Worm (Caenorhabditis elegans): ENCODE measurements around the gene sptl-1.

Gene sptl-1

DNA sequence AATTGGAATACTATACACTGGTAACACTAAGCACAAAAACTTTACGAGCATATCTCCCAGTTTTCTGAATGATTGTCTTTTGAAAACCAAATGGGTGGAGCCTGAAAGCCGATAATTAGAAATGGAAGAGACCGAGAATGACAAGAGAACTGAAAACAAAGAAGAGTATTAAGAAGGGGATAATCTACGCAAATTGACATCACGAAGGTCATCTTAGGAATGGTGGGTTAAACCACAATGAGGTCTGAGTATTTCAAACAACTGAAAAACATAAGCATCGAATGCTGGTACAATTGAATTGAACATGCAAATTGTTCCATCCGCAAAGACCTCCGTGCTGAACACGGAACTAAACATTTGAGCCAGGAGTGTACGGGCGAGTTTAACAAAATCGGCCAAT, 12.0 kb upstream of the sptl-1 start, which contains the start of gene spp-24:
spp-24 (minus strand) TSS at position 101 of the 400 bp plus-strand sequence.
- no peak for TF ChIP-seq unc-62 (GFP tag; optimal IDR thresholded peaks at IDR 0.05)

DNA sequence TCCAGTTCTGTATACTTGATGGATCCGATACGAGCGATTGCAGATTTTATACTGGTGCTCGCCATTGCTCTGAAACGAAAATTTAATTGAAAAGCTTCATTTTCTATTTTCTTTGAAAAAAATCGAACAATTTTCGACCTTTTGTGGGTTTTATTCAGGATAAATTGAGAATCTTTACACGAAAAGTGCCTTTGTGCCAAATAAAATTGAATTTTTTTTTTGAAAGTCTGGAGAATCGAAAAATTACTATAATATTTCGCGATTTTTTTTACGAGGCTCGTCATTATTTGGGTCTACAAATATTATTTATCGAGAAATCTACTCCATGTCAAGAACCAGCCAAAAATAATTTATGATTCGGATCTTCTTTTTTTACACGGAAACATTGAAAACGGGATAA, 9.5 kb upstream of the sptl-1 start, which contains the start of gene F23F1.10:
F23F1.10 (minus strand) TSS at position 69 of the 400 bp plus-strand sequence.
- TF ChIP-seq unc-62 (GFP tag; optimal IDR thresholded peaks at IDR 0.05): no peak

DNA sequence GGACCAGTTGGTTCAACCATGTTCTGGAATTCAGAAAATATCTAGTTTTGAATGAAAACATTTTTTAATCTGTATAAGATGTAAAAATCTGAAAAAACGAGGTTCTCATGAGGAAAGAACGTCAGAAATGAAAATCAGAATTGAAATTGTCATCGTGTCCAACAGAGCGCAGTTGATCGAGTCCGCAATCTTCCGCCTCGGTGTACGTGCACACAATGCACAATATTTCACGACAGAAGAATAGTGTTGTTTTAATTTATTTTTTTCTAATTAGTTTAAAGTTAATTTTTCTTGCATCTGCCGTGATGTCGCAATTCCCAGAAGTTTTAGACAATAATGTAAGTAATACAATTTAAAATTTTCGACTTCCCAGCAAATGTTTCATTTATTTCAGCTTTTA, 7.8 kb upstream of the sptl-1 start, which contains the start of gene nfyc-1:
nfyc-1 (plus strand) TSS at position 268 of the 400 bp plus-strand sequence.
- no peak for TF ChIP-seq unc-62 (GFP tag; optimal IDR thresholded peaks at IDR 0.05)

DNA sequence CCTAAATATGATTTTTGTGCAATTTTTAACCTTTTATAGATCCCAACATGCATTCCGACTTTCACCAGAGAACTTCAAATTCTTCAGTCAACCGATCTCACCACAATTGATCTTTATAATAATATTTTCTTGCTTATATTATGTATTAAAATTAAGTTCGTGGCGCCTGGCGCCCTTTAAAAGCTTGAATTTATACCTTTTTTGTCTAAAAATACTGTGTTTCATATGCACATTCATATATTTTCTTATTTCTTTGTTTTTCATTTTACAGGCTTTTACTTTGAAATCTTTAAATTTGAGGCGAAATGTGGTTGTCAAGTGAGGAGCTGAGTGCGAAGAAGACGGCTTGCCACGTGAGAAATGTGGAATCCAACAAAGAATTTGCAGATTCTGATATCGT, 6.7 kb upstream of the sptl-1 start, which contains the start of gene rpoa-49:
rpoa-49 (plus strand) TSS at position 301 of the 400 bp plus-strand sequence.
- TF ChIP-seq unc-62 (GFP tag; optimal IDR thresholded peaks at IDR 0.05): no peak

DNA sequence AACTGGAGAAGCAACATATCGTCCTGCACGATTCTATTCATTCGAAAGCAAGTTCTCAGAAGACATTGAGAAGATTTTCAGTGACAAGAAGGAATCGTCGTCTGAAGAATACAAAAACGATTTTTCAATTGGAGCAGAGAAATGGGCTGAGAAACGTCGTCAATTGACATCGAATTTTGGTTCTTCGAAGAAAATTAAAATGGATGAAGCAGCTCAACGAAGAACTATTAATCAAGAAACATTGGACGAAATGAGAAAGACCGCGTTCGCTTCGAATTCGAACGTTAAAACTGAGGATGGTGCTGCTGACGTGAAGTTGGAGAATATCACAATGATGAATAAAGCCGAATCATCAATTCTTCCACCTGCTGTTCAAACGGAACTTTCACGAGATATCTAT, 5.3 kb upstream of the sptl-1 start, which contains the start of gene rpt-4:
rpt-4 (minus strand) TSS at position 101 of the 400 bp plus-strand sequence.
- no peak for TF ChIP-seq unc-62 (GFP tag; optimal IDR thresholded peaks at IDR 0.05)

DNA sequence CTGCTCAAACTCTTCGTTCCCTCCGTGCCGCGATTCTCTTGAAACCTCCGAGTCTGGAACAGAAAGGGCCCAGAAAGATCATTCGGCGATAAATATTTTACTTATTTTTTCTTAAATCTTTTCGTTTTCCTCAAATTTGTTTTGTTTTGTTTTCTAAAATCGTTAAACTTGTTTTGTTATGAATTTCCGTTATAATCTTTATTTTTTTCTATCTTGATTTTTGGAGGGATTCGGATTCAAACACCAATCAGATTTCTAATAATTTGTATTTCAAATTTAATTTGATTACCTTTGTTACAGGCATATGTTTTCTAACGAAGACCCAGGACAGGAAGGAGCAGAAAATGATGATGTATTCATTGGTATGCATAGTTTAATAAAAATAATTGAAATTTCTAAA, 4.2 kb upstream of the sptl-1 start, which contains the start of gene C23H3.5:
C23H3.5 (plus strand) TSS at position 301 of the 400 bp plus-strand sequence.
- TF ChIP-seq unc-62 (GFP tag; optimal IDR thresholded peaks at IDR 0.05): no peak

DNA sequence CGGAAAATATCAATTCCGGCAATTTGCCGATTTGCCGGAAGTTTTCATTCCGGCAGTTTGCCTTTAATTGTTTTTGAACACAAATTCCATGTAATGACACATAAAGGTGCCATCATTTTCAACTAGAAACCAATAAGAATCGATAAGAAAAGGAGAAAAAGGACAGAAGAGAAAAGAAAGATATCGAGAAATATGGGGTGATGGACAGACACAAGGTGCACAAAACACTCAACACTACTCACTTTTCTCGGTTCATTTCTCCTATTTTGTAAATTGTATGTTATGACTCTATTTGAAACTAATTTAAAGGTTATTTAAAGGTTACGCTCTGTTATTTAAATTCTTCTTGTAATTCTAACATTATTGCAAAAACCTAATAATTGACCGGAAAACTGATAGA, 590 bp upstream of the sptl-1 start:
- no peak for TF ChIP-seq unc-62 (GFP tag; optimal IDR thresholded peaks at IDR 0.05)

DNA sequence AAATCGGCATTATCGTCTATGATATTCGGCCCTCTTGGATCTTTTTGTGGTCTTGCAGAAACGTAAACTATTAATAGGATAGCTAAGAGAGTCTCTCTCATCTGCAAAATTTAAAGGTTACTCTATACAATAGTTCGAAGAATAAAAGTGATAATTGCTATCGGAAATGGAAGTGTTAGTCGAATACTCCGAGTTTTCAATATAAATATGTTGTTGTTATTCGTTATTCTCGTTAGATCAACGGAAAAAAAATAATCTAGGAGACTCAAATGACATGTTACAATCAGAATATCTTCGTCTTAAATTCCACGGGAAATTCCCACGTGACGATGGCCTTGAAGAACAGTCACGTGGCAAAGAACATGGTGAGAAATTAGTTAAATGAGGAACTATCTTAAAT, 3.8 kb downstream of the sptl-1 start, which contains the start of gene tre-5:
tre-5 (minus strand) TSS at position 101 of the 400 bp plus-strand sequence.
- no peak for TF ChIP-seq unc-62 (GFP tag; optimal IDR thresholded peaks at IDR 0.05)

DNA sequence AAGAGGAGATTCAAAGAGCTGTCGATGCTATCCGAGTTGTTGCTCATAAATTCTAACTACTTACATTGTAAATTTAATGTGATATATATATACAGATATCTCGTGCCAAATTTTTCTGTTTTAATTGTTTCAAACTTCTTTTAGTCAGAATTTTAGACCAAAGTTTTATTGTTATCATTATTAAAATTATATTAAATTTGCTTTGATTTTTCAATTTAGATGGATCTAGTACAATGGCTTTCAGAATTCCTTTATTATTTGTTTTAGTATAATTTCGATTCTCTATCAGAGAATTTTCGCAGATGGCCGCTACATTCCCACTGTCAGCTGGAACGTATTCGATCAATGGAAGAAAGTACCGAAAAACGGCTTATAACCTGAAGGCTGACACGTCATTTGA, 5.9 kb downstream of the sptl-1 start, which contains the start of gene ascc-1:
ascc-1 (plus strand) TSS at position 301 of the 400 bp plus-strand sequence.
- TF ChIP-seq unc-62 (GFP tag; optimal IDR thresholded peaks at IDR 0.05): no peak

DNA sequence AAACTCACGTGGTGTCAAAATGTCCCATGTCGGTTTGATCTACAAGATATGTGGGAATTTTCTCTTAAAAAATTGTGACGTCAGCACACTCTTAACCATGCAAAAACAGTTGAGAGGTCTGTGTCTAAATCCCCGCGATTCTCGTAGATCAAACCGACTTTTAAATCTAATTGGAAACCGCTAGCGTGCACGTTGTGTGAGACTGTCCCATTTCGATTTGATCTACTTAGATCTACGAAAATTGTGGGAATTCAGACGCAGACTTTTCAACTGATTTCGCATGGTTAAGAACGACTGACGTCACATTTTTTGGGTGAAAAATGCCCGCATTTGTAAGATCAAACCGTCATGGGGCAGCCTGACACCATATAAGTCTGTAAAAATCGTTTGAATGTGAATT, 6.4 kb downstream of the sptl-1 start:
- TF ChIP-seq unc-62 (GFP tag; optimal IDR thresholded peaks at IDR 0.05): no peak

DNA sequence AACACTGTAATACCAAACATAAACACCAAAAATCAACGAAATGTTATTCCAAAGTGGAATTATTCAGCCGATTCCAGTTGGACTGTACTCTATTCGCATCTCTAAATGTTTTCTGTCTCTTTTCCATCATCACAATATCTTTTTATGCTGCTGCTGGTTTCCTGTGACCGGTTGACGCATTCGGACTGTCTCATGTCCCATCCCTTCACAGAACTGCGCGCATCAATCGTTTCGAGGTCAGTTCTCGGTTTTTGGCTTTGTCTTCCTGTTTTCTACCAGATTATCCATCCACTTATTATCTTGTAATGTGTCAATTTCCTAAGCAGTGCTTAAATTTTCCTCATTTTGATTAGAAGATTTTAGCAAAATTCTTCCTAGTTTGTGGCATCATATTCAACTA, 8.6 kb downstream of the sptl-1 start:
- no peak for TF ChIP-seq unc-62 (GFP tag; optimal IDR thresholded peaks at IDR 0.05)

DNA sequence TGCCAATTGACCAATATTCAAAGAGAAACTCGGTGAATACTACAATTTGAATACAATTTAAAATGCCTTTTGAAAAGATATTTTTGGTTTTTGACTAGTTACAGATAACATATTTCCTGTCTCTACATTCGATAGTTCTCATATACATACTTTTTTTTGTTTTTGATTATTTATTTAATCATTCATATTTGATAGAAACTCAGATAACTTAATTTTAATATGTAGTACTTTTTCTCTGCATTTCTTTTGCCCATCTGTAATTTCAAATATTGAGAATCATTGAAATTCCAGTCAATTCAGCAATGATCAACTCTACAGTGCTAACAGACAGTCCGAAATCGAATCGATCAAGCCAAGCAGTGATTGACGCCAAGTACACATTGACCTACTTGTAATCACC, 9.6 kb downstream of the sptl-1 start, which contains the start of gene C23H3.2:
C23H3.2 (plus strand) TSS at position 301 of the 400 bp plus-strand sequence.
- no peak for TF ChIP-seq unc-62 (GFP tag; optimal IDR thresholded peaks at IDR 0.05)

DNA sequence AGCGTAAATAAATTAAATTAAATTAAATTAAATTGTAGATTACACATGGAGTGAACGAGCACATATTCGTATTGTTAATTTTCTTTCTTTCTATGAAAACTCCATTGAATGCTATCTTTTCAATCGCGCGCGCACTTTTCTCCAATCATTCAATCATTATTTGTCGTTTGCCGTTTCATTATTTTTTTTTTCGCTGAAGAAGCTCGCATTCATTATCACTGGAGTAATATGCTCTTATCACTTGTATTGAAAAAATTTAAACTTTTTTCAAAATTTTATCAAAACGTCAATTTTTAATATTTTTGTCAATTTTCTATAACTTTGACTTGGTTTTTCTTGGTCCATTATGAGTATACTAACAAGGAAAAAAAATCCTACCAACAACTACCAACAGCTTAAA, 14.0 kb downstream of the sptl-1 start:
- TF ChIP-seq unc-62 (GFP tag; optimal IDR thresholded peaks at IDR 0.05): no peak

DNA sequence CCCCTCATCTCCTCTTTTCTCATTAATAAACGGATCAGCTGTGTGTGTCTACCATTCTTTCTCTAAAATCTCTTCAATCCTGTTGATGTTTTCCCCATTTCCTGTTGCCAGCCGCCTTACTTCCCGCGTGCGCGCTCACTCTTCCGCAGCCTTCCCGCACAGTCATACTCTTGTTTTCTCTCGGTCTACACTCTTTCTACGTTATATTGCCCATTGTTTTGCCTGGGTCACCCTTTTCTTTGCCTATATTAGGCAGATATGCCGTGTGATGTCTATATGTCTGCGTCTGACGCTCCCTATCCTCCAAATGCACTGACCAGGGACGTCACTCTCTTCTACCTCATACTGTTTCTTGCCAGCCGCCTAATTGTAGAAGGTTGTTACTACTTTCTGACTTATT, 14.9 kb downstream of the sptl-1 start:
- TF ChIP-seq unc-62 (GFP tag; optimal IDR thresholded peaks at IDR 0.05): no peak

DNA sequence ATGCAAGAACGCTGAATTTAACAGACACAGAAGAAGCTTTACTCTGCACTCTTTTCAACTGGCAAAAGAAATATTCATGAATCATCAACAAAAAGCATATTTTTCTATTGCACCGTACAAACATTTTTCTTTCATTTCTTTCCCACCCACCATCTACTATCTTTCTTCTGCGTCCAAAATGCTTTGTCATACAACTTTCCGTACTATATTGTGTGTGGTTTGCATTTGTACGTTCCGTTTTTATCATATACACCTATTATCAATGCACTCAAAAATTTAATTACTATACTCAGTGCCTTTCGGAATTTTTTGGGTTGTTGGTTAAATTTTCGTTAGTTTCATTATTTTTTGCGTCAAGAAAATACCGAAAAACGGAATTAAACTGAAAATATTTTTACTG, 16.2 kb downstream of the sptl-1 start:
- no peak for TF ChIP-seq unc-62 (GFP tag; optimal IDR thresholded peaks at IDR 0.05)

DNA sequence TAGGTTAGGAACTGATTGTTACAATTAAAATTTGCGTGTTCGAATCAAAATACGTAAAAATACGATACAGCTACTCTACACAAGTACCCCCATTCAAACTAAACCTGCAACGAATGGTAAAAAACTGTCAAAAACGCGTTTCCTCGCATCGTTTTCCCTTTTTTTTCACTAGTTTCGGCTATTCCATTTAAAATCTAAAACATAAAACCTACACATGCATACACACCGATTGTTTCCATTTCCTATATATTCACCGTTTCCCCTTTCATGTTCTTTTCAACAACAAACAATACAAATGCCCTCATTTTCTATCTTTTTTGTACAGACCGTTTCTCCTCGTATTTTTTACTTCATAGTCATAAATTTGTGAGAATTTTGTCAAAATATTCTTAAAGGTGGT, 17.3 kb downstream of the sptl-1 start:
- TF ChIP-seq unc-62 (GFP tag; optimal IDR thresholded peaks at IDR 0.05): no peak

DNA sequence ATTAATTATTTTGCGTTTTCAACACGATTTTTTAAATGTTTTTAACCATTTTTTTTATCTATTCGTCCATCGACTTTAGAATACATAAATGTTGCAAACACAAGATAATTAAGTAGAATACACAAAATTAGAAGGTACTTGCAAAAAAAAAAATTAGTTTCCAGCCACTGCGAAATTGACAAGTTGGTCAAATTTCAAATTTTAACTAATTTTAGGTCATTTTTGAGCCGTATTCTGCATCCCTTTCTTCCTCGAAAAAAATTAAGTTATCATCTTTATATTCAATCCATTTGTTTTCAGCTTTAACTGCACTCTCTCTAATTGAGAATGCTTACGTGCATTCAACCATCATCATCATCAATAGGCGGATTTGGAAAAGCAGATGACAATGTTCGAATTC, 17.9 kb downstream of the sptl-1 start, which contains the start of gene egl-26:
egl-26 (plus strand) TSS at position 301 of the 400 bp plus-strand sequence.
- no peak for TF ChIP-seq unc-62 (GFP tag; optimal IDR thresholded peaks at IDR 0.05)

DNA sequence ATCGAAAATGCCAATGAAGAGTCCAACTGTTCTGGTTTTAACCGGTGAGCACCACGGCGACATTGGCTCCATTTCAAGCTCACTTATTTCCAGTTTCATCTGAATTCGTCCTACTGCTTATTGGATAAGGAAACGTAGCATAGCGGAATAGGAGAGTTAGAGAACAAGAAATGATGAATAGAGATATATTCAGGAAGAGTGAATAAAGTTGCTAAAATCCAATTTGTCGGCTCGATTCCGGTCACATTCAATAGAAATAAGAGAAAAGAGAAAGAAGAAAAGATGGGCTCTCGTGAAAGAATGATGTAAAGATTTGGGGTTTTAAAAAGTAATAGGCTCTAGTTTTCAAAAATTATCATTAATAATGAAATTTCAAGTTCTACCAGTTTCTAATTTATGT, 21.9 kb downstream of the sptl-1 start:
- TF ChIP-seq unc-62 (GFP tag; optimal IDR thresholded peaks at IDR 0.05): no peak
